Worm (Caenorhabditis elegans): ENCODE measurements around the gene pgp-14.

DNA sequence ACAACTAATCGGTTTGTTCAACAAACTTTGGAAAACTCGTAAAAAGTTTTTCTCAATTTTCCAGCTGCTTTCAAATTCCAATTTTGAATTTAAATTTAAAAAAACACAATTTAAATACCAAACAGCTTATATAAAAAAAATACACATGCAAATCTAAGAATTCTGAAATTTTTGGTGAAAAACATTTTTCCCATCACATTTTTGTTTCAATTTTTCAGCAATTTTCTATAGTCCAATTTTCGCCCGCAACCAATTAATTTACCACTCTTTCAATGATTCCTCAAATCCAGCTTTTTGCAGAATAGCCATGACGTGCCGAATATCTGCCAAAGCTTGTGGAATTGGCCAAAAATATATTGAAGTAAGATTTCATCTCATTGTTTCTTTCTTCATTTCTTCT lies 12.4 kb upstream of the pgp-14 start, which contains the start of gene cept-1:
- TF ChIP-seq T22C8.4 (GFP tag; IDR thresholded peaks at IDR 0.05) (no peak), ztf-29 (GFP tag; IDR thresholded peaks at IDR 0.05) (no peak), tab-1 (GFP tag; IDR thresholded peaks at IDR 0.05) (no peak), ref-1 (GFP tag; conservative IDR thresholded peaks at IDR 0.05) (no peak), klf-2 (GFP tag; conservative IDR thresholded peaks at IDR 0.05) (no peak), ztf-23 (GFP tag; IDR thresholded peaks at IDR 0.05) (no peak), cog-1 (tag; optimal IDR thresholded peaks at IDR 0.05) (no peak)
